Fruit fly (Drosophila melanogaster) whole organism, adult: ENCODE data around the gene Syx17.

ENCODE experiments used
- CG14711 ChIP-seq: fragments of 200-800 bp; sonication (Bioruptor generic); optimal IDR thresholded peaks from 2 replicates; lab custom pipeline; 2018; ENCODE audit warnings: missing biosample characterization, mild to moderate bottlenecking, missing genetic modification characterization, moderate library complexity
- CG1620 ChIP-seq: fragments of 200-800 bp; sonication (Bioruptor generic); optimal IDR thresholded peaks from 2 replicates; lab custom pipeline; 2016; ENCODE audit warnings: missing biosample characterization, missing genetic modification characterization
- CG5204 ChIP-seq: fragments of 200-800 bp; sonication (Bioruptor generic); optimal IDR thresholded peaks from 2 replicates; lab custom pipeline; 2016; ENCODE audit warnings: missing biosample characterization, missing genetic modification characterization
- Mnt ChIP-seq: fragments of 200-800 bp; sonication (Bioruptor generic); optimal IDR thresholded peaks from 2 replicates; lab custom pipeline; 2016; ENCODE audit warnings: missing biosample characterization, mild to moderate bottlenecking, missing genetic modification characterization
- cnc ChIP-seq, 2 experiments: fragments of >200 bp; optimal IDR thresholded peaks; 2 replicates each; lab custom pipeline; 2017
- kay ChIP-seq: fragments of 200-800 bp; sonication (Bioruptor generic); peaks from one replicate; lab custom pipeline; 2016; ENCODE audit warnings: missing biosample characterization, missing genetic modification characterization, borderline replicate concordance
- pad ChIP-seq: fragments of 200-800 bp; sonication (Bioruptor generic); optimal IDR thresholded peaks from 3 replicates; lab custom pipeline; 2017; ENCODE audit warnings: missing biosample characterization, missing genetic modification characterization, mild to moderate bottlenecking, moderate library complexity, missing genetic modification reagents
- toe ChIP-seq: fragments of 200-800 bp; sonication (Bioruptor generic); optimal IDR thresholded peaks from 2 replicates; lab custom pipeline; 2016; ENCODE audit warnings: missing biosample characterization, missing genetic modification characterization

DNA sequence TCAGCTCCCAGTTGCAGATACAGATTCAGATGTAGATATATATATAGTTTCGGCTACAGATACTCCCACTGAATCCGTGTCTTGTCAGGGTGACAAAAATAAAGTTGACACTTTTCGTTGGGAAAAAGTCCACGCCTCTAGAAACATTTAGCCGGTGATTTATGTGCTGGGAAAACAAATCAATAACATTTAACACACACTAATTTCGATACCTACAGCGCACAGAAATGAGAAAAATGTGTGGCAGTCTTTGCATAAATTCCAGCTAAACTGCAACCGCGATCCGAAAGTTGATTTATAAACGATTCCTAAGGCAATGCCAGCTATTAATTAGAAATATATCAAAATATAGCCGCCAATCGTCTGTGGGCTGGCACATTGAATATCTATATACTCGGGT, 15.1 kb upstream of the Syx17 start:
- TF ChIP-seq cnc (optimal IDR thresholded peaks at IDR 0.05; lab: Kevin White, UChicago) (no peak), CG1620 (GFP tag; lab: Kevin White, UChicago) (no peak), Mnt (GFP tag; lab: Kevin White, UChicago) (no peak), CG14711 (tag; lab: Kevin White, UChicago) (no peak), toe (no peak), kay (GFP tag; lab: Kevin White, UChicago) (no peak), pad (GFP tag; lab: Kevin White, UChicago) (no peak), CG5204 (GFP tag; lab: Kevin White, UChicago) (no peak)
